Fruit fly (Drosophila melanogaster) whole organism, embryonic: ENCODE measurements around the gene CG17768.

Experiments used
- Atf-2 ChIP-seq: fragments of 200-800 bp; sonication (Bioruptor generic); optimal IDR thresholded peaks from 2 replicates; lab custom pipeline; 2016; ENCODE audit warnings: missing biosample characterization, missing genetic modification characterization
- C15 ChIP-seq: fragments of 200-800 bp; sonication (Bioruptor generic); IDR thresholded peaks from 3 replicates; pipeline ENCODE4 v1.3.6; 2022; ENCODE audit warnings: missing biosample characterization, missing genetic modification characterization
- CG10543 ChIP-seq: fragments of 200-800 bp; sonication (Bioruptor generic); optimal IDR thresholded peaks from 3 replicates; lab custom pipeline; 2017; ENCODE audit warnings: missing biosample characterization, mild to moderate bottlenecking, missing genetic modification characterization, moderate library complexity
- CG10959 ChIP-seq: fragments of 200-800 bp; sonication (Bioruptor generic); IDR thresholded peaks from 2 replicates; pipeline ENCODE4 v1.3.6; 2022; ENCODE audit warnings: missing biosample characterization, missing genetic modification characterization
- CG11723 ChIP-seq: fragments of 200-800 bp; sonication (Bioruptor generic); optimal IDR thresholded peaks from 2 replicates; lab custom pipeline; 2017; ENCODE audit warnings: missing biosample characterization, mild to moderate bottlenecking, missing genetic modification characterization
- CG12071 ChIP-seq: fragments of 200-800 bp; sonication (Bioruptor generic); optimal IDR thresholded peaks from 3 replicates; lab custom pipeline; 2018; ENCODE audit warnings: missing biosample characterization, mild to moderate bottlenecking, missing genetic modification characterization
- CG12236 ChIP-seq: fragments of 200-800 bp; sonication (Bioruptor generic); optimal IDR thresholded peaks from 2 replicates; lab custom pipeline; 2016; ENCODE audit warnings: missing biosample characterization, missing genetic modification characterization
- CG14050 ChIP-seq: fragments of 200-800 bp; sonication (Bioruptor generic); IDR thresholded peaks from 3 replicates; pipeline ENCODE4 v1.3.6; 2022; ENCODE audit warnings: missing biosample characterization, missing genetic modification characterization
- CG14441 ChIP-seq: fragments of 200-800 bp; sonication (Bioruptor generic); IDR thresholded peaks from 2 replicates; pipeline ENCODE4 v1.3.6; 2022; ENCODE audit warnings: missing biosample characterization, missing genetic modification characterization
- CG14710 ChIP-seq: fragments of 200-800 bp; sonication (Bioruptor generic); optimal IDR thresholded peaks from 3 replicates; lab custom pipeline; 2019; ENCODE audit warnings: missing biosample characterization, mild to moderate bottlenecking, missing genetic modification characterization, moderate library complexity
- CG16779 ChIP-seq: fragments of 200-800 bp; sonication (Bioruptor generic); IDR thresholded peaks from 2 replicates; pipeline ENCODE4 v1.3.6; 2022; ENCODE audit warnings: missing biosample characterization, missing genetic modification characterization
- CG18011 ChIP-seq: fragments of 200-800 bp; sonication (Bioruptor generic); optimal IDR thresholded peaks from 2 replicates; lab custom pipeline; 2017; ENCODE audit warnings: missing biosample characterization, missing genetic modification characterization, mild to moderate bottlenecking, moderate library complexity, missing genotype
- CG18619 ChIP-seq: fragments of 200-800 bp; sonication (Bioruptor generic); optimal IDR thresholded peaks from 3 replicates; lab custom pipeline; 2017; ENCODE audit warnings: missing biosample characterization, mild to moderate bottlenecking, missing genetic modification characterization
- CG2712 ChIP-seq: fragments of 200-800 bp; optimal IDR thresholded peaks from 3 replicates; lab custom pipeline; 2019; ENCODE audit warnings: missing biosample characterization, mild to moderate bottlenecking, missing genetic modification characterization, moderate library complexity
- CG3838 ChIP-seq: fragments of 200-800 bp; sonication (Bioruptor generic); optimal IDR thresholded peaks from 3 replicates; lab custom pipeline; 2016; ENCODE audit warnings: missing biosample characterization, missing genetic modification characterization
- CG4360 ChIP-seq: fragments of 200-800 bp; sonication (Bioruptor generic); IDR thresholded peaks from 2 replicates; pipeline ENCODE4 v1.3.6; 2022; ENCODE audit warnings: missing biosample characterization, missing genetic modification characterization
- CG5180 ChIP-seq: fragments of 200-800 bp; sonication (Bioruptor generic); optimal IDR thresholded peaks from 3 replicates; lab custom pipeline; 2017; ENCODE audit warnings: missing biosample characterization, missing genetic modification characterization, mild to moderate bottlenecking, moderate library complexity, missing genetic modification reagents
- CG8924 ChIP-seq: fragments of 200-800 bp; optimal IDR thresholded peaks from 3 replicates; lab custom pipeline; 2019; ENCODE audit warnings: missing biosample characterization, mild to moderate bottlenecking, missing genetic modification characterization, moderate library complexity
- E2f1 ChIP-seq: fragments of 200-800 bp; sonication (Bioruptor generic); IDR thresholded peaks from 2 replicates; pipeline ENCODE4 v1.3.6; 2022; ENCODE audit warnings: missing biosample characterization, missing genetic modification characterization
- Eip74EF ChIP-seq, 2 experiments: fragments of 200-800 bp in 1 of 2; fragments of >200 bp in 1 of 2; sonication (Bioruptor generic) in 1 of 2; optimal IDR thresholded peaks; 2 replicates each; lab custom pipeline; 2017 to 2019; ENCODE audit warnings: missing biosample characterization in 2 of 2, missing genetic modification characterization in 2 of 2, mild to moderate bottlenecking in 1 of 2, moderate library complexity in 1 of 2
- H15 ChIP-seq: fragments of 200-800 bp; sonication (Bioruptor generic); IDR thresholded peaks from 3 replicates; pipeline ENCODE4 v1.3.6; 2022; ENCODE audit warnings: missing biosample characterization, missing genetic modification characterization
- Nf-YA ChIP-seq: fragments of 200-800 bp; sonication (Bioruptor generic); IDR thresholded peaks from 2 replicates; pipeline ENCODE4 v1.3.6; 2022; ENCODE audit warnings: missing biosample characterization, missing genetic modification characterization
- NfI ChIP-seq: fragments of 200-800 bp; sonication (Bioruptor generic); optimal IDR thresholded peaks from 3 replicates; lab custom pipeline; 2018; ENCODE audit warnings: missing biosample characterization, mild to moderate bottlenecking, missing genetic modification characterization, moderate library complexity
- Scr ChIP-seq: fragments of 200-800 bp; sonication (Bioruptor generic); IDR thresholded peaks from 2 replicates; pipeline ENCODE4 v1.3.6; 2022; ENCODE audit warnings: missing biosample characterization, missing genetic modification characterization; ENCODE audit not compliant: partially characterized antibody
- Sox102F ChIP-seq: fragments of 200-800 bp; sonication (Bioruptor generic); optimal IDR thresholded peaks from 2 replicates; lab custom pipeline; 2018; ENCODE audit warnings: missing biosample characterization, mild to moderate bottlenecking, missing genetic modification characterization, moderate library complexity
- Sry-δ ChIP-seq: fragments of 200-800 bp; sonication (Bioruptor generic); optimal IDR thresholded peaks from 2 replicates; lab custom pipeline; 2016; ENCODE audit warnings: missing biosample characterization, missing genetic modification characterization
- YL-1 ChIP-seq: fragments of 200-800 bp; sonication (Bioruptor generic); optimal IDR thresholded peaks from 3 replicates; lab custom pipeline; 2017; ENCODE audit warnings: missing biosample characterization, mild to moderate bottlenecking, missing genetic modification characterization
- ac ChIP-seq: fragments of 200-800 bp; sonication (Bioruptor generic); optimal IDR thresholded peaks from 3 replicates; lab custom pipeline; 2017; ENCODE audit warnings: missing biosample characterization, mild to moderate bottlenecking, missing genetic modification characterization
- aop ChIP-seq: fragments of 200-800 bp; sonication (Bioruptor generic); IDR thresholded peaks from 2 replicates; pipeline ENCODE4 v1.3.6; 2022; ENCODE audit warnings: missing biosample characterization, missing genetic modification characterization
- ase ChIP-seq: fragments of 200-800 bp; sonication (Bioruptor generic); IDR thresholded peaks from 3 replicates; pipeline ENCODE4 v1.3.6; 2022; ENCODE audit warnings: missing biosample characterization, missing genetic modification characterization
- ato ChIP-seq: fragments of 200-800 bp; sonication (Bioruptor generic); IDR thresholded peaks from 2 replicates; pipeline ENCODE4 v1.3.6; 2022; ENCODE audit warnings: missing biosample characterization, missing genetic modification characterization; ENCODE audit not compliant: partially characterized antibody
- bowl ChIP-seq: fragments of 200-800 bp; sonication (Bioruptor generic); IDR thresholded peaks from 2 replicates; pipeline ENCODE4 v1.3.6; 2022; ENCODE audit warnings: missing biosample characterization, missing genetic modification characterization
- bsh ChIP-seq, 2 experiments: fragments of 200-800 bp; sonication (Bioruptor generic); optimal IDR thresholded peaks; 2 replicates each; lab custom pipeline; 2017 to 2018; ENCODE audit warnings: mild to moderate bottlenecking in 2 of 2, missing biosample characterization in 2 of 2, missing genetic modification characterization in 2 of 2, moderate library complexity in 1 of 2
- ci ChIP-seq: fragments of 200-800 bp; sonication (Bioruptor generic); IDR thresholded peaks from 3 replicates; pipeline ENCODE4 v1.3.6; 2022; ENCODE audit warnings: missing biosample characterization, missing genetic modification characterization
- cwo ChIP-seq: fragments of 200-800 bp; sonication (Bioruptor generic); optimal IDR thresholded peaks from 3 replicates; lab custom pipeline; 2017; ENCODE audit warnings: missing biosample characterization, missing genetic modification characterization, mild to moderate bottlenecking, moderate library complexity, missing genetic modification reagents
- dan ChIP-seq: fragments of 200-800 bp; sonication (Bioruptor generic); IDR thresholded peaks from 2 replicates; pipeline ENCODE4 v1.3.6; 2022; ENCODE audit warnings: missing biosample characterization, missing genetic modification characterization
- disco-r ChIP-seq: fragments of 200-800 bp; sonication (Bioruptor generic); optimal IDR thresholded peaks from 2 replicates; lab custom pipeline; 2016; ENCODE audit warnings: missing biosample characterization, missing genetic modification characterization
- dm ChIP-seq: fragments of 200-800 bp; sonication (Bioruptor generic); optimal IDR thresholded peaks from 3 replicates; lab custom pipeline; 2016; ENCODE audit warnings: missing biosample characterization, missing genetic modification characterization
- fd96Cb ChIP-seq: fragments of 200-800 bp; sonication (Bioruptor generic); optimal IDR thresholded peaks from 2 replicates; lab custom pipeline; 2018; ENCODE audit warnings: missing biosample characterization, mild to moderate bottlenecking, missing genetic modification characterization, moderate library complexity
- ken ChIP-seq: fragments of 200-800 bp; sonication (Bioruptor generic); IDR thresholded peaks from 3 replicates; pipeline ENCODE4 v1.3.6; 2022; ENCODE audit warnings: missing biosample characterization, missing genetic modification characterization
- knrl ChIP-seq: fragments of 200-800 bp; sonication (Bioruptor generic); IDR thresholded peaks from 3 replicates; pipeline ENCODE4 v1.3.6; 2022; ENCODE audit warnings: missing biosample characterization, missing genetic modification characterization; ENCODE audit not compliant: partially characterized antibody
- lab ChIP-seq: fragments of 200-800 bp; sonication (Bioruptor generic); optimal IDR thresholded peaks from 3 replicates; lab custom pipeline; 2017; ENCODE audit warnings: missing biosample characterization, missing genetic modification characterization, mild to moderate bottlenecking, moderate library complexity, missing genetic modification reagents
- onecut ChIP-seq: fragments of 200-800 bp; sonication (Bioruptor generic); IDR thresholded peaks from 2 replicates; pipeline ENCODE4 v1.3.6; 2022; ENCODE audit warnings: missing biosample characterization, missing genetic modification characterization
- otp ChIP-seq: fragments of 200-800 bp; sonication (Bioruptor generic); IDR thresholded peaks from 3 replicates; pipeline ENCODE4, ENCODE4 v1.3.6; 2022; ENCODE audit warnings: missing biosample characterization, missing genetic modification characterization
- phol ChIP-seq: fragments of 200-800 bp; sonication (Bioruptor generic); optimal IDR thresholded peaks from 3 replicates; lab custom pipeline; 2018; ENCODE audit warnings: missing biosample characterization, mild to moderate bottlenecking, missing genetic modification characterization, moderate library complexity
- slbo ChIP-seq: fragments of 200-800 bp; sonication (Bioruptor generic); IDR thresholded peaks from 2 replicates; pipeline ENCODE4 v1.3.6; 2022; ENCODE audit warnings: missing biosample characterization, missing genetic modification characterization
- trem ChIP-seq: fragments of 200-800 bp; optimal IDR thresholded peaks from 3 replicates; lab custom pipeline; 2019; ENCODE audit warnings: missing biosample characterization, mild to moderate bottlenecking, missing genetic modification characterization, moderate library complexity
- ttk ChIP-seq: fragments of 200-800 bp; sonication (Bioruptor generic); IDR thresholded peaks from 2 replicates; pipeline ENCODE4 v2.1.2; 2022; ENCODE audit warnings: missing biosample characterization, missing genetic modification characterization
- z ChIP-seq: fragments of 200-800 bp; sonication (Bioruptor generic); IDR thresholded peaks from 3 replicates; pipeline ENCODE4 v1.3.6; 2022; ENCODE audit warnings: missing biosample characterization, missing genetic modification characterization

The CG17768 gene

dm6 chr2L:10408122-10408576 lies 3.1 kb upstream of the CG17768 start, which contains the start of the genes Ip259 and RpS27A (continued):
- TF ChIP-seq ac (GFP tag; lab: Kevin White, UChicago) (peak; percentile 62), Eip74EF (GFP tag; optimal IDR thresholded peaks at IDR 0.05; lab: Kevin White, UChicago) (peak in 1 of 2 experiments; percentile 64), CG16779 (GFP tag; lab: Robert Waterston, UW) (peak; percentile 80), CG12071 (GFP tag; lab: Kevin White, UChicago) (no peak), bsh (GFP tag; optimal IDR thresholded peaks at IDR 0.05; lab: Kevin White, UChicago) (peak in 1 of 2 experiments; percentile 61), CG14441 (GFP tag; lab: Robert Waterston, UW) (peak; percentile 57; the same call in 1 of the 2 replicates), bowl (GFP tag; lab: Robert Waterston, UW) (peak; percentile 69; the same call in 1 of the 2 replicates), Atf-2 (GFP tag; lab: Kevin White, UChicago) (peak; percentile 47), Nf-YA (GFP tag; lab: Robert Waterston, UW) (peak; percentile 67), onecut (GFP tag; lab: Robert Waterston, UW) (peak; percentile 75), ttk (GFP tag; lab: Robert Waterston, UW) (peak; percentile 75), Sox102F (GFP tag; lab: Kevin White, UChicago) (no peak), aop (GFP tag; lab: Robert Waterston, UW) (no peak), ato (no peak), z (GFP tag; lab: Robert Waterston, UW) (no peak), H15 (GFP tag; lab: Robert Waterston, UW) (peak; percentile 71), otp (GFP tag; lab: Robert Waterston, UW) (no peak; the same call in 2 of the 3 replicates), ase (GFP tag; lab: Robert Waterston, UW) (peak; percentile 65; the same call in 2 of the 3 replicates), fd96Cb (tag; lab: Kevin White, UChicago) (peak; percentile 42), slbo (GFP tag; lab: Robert Waterston, UW) (peak; percentile 72), ken (GFP tag; lab: Robert Waterston, UW) (peak; percentile 77), lab (no peak), CG14050 (GFP tag; lab: Robert Waterston, UW) (peak; percentile 71), CG5180 (GFP tag; lab: Kevin White, UChicago) (peak; percentile 46)

- TF ChIP-seq NfI (GFP tag; lab: Kevin White, UChicago) (no peak), CG3838 (GFP tag; lab: Kevin White, UChicago) (no peak), dan (GFP tag; lab: Robert Waterston, UW) (no peak), CG12236 (no peak), E2f1 (no peak), ci (GFP tag; lab: Robert Waterston, UW) (no peak), C15 (GFP tag; lab: Robert Waterston, UW) (no peak), phol (tag; lab: Kevin White, UChicago) (peak; percentile 13), Scr (GFP tag; lab: Robert Waterston, UW) (peak; percentile 63), CG4360 (GFP tag; lab: Robert Waterston, UW) (no peak), CG18619 (GFP tag; lab: Kevin White, UChicago) (no peak), CG14710 (tag; lab: Kevin White, UChicago) (peak; percentile 1), dm (GFP tag; lab: Kevin White, UChicago) (no peak), CG11723 (GFP tag; lab: Kevin White, UChicago) (peak; percentile 49), trem (tag; lab: Kevin White, UChicago) (peak; percentile 18), CG2712 (tag; lab: Kevin White, UChicago) (peak; percentile 16), cwo (GFP tag; lab: Kevin White, UChicago) (no peak), YL-1 (GFP tag; lab: Kevin White, UChicago) (peak; percentile 45), z (GFP tag; lab: Robert Waterston, UW) (no peak), Sry-δ (GFP tag; lab: Kevin White, UChicago) (peak; percentile 52), disco-r (GFP tag; lab: Kevin White, UChicago) (no peak), CG10543 (GFP tag; lab: Kevin White, UChicago) (no peak), knrl (no peak), CG8924 (tag; lab: Kevin White, UChicago) (peak; percentile 79), CG18011 (GFP tag; lab: Kevin White, UChicago) (no peak), CG10959 (no peak)
Measured at dm6 chr2L:10403803-10404315, 1.1 kb downstream of the CG17768 start.
